Worm (Caenorhabditis elegans) whole organism, midembryonic: ENCODE measurements around the gene T23B12.6.

Experiments
- T22C8.4 ChIP-seq: fragments of 200-800 bp; sonication (Bioruptor generic); IDR thresholded peaks from 2 replicates; pipeline ENCODE4 v1.3.6; 2022; ENCODE audit warnings: missing genetic modification characterization, missing compliant biosample characterization
- cog-1 ChIP-seq: sonication (generic microtip); optimal IDR thresholded peaks from 2 replicates; lab custom pipeline; 2016; ENCODE audit warnings: missing genetic modification characterization, missing compliant biosample characterization
- flt-1 ChIP-seq: fragments of 200-800 bp; sonication (Bioruptor generic); IDR thresholded peaks from 2 replicates; pipeline ENCODE4 v1.3.6; 2022; ENCODE audit warnings: missing genetic modification characterization, missing compliant biosample characterization
- klf-2 ChIP-seq: fragments of 200-800 bp; sonication (Bioruptor generic); conservative IDR thresholded peaks from 2 replicates; pipeline ENCODE4 v1.3.6; 2022; ENCODE audit warnings: missing genetic modification reagents, missing genetic modification characterization, missing compliant biosample characterization
- med-1 ChIP-seq: sonication (generic microtip); optimal IDR thresholded peaks from 2 replicates; lab custom pipeline; 2017; ENCODE audit warnings: missing genetic modification characterization, mild to moderate bottlenecking, missing compliant biosample characterization, antibody characterized with exemption, missing genetic modification reagents; ENCODE audit not compliant: insufficient read depth
- ref-1 ChIP-seq: fragments of 200-800 bp; sonication (Bioruptor generic); conservative IDR thresholded peaks from 2 replicates; pipeline ENCODE4 v1.3.6; 2022; ENCODE audit warnings: missing genetic modification reagents, missing genetic modification characterization, missing compliant biosample characterization
- tab-1 ChIP-seq: fragments of 200-800 bp; sonication (Bioruptor generic); IDR thresholded peaks from 2 replicates; pipeline ENCODE4 v1.3.6; 2022; ENCODE audit warnings: missing genetic modification characterization, missing compliant biosample characterization
- ztf-23 ChIP-seq: fragments of 200-800 bp; sonication (Bioruptor generic); IDR thresholded peaks from 2 replicates; pipeline ENCODE4 v1.3.6; 2022; ENCODE audit warnings: missing genetic modification reagents, missing genetic modification characterization, missing compliant biosample characterization
- ztf-29 ChIP-seq: fragments of 200-800 bp; sonication (Bioruptor generic); IDR thresholded peaks from 2 replicates; pipeline ENCODE4 v1.3.6; 2022; ENCODE audit warnings: missing genetic modification reagents, missing genetic modification characterization, missing compliant biosample characterization

T23B12.6 gene

ce11 chrV:8460306-8460705 is at the start of gene T23B12.6:
TSS of gene T23B12.6 (minus strand) at chrV:8460419.
- TF ChIP-seq ztf-23 (GFP tag; lab: Robert Waterston, UW) (no peak), tab-1 (no peak), flt-1 (no peak), cog-1 (tag; lab: Kevin White, UChicago) (no peak), ztf-29 (no peak), ref-1 (GFP tag; lab: Robert Waterston, UW) (no peak), klf-2 (no peak)

ce11 chrV:8507324-8507723 is 47.1 kb upstream of the T23B12.6 start, which contains the start of gene ZK994.6:
TSS of gene ZK994.6 (minus strand) at chrV:8507424.
- TF ChIP-seq med-1 (GFP tag; lab: Kevin White, UChicago) (no peak), ref-1 (GFP tag; lab: Robert Waterston, UW) (no peak), cog-1 (tag; lab: Kevin White, UChicago) (no peak), klf-2 (no peak), T22C8.4 (GFP tag; lab: Robert Waterston, UW) (no peak), ztf-29 (no peak), ztf-23 (GFP tag; lab: Robert Waterston, UW) (no peak), tab-1 (no peak), flt-1 (no peak)

- TF ChIP-seq T22C8.4 (GFP tag; lab: Robert Waterston, UW) (peak; percentile 98), klf-2 (peak; percentile 100), ztf-23 (GFP tag; lab: Robert Waterston, UW) (peak; percentile 99), flt-1 (peak; percentile 99), cog-1 (tag; lab: Kevin White, UChicago) (peak; percentile 97), ref-1 (GFP tag; lab: Robert Waterston, UW) (peak; percentile 98), med-1 (GFP tag; lab: Kevin White, UChicago) (peak; percentile 93), tab-1 (peak; percentile 100), ztf-29 (peak; percentile 99)
Observed at ce11 chrV:8500348-8500747, 40.1 kb upstream of the T23B12.6 start.

- TF ChIP-seq med-1 (GFP tag; lab: Kevin White, UChicago), result no peak
- no peak for TF ChIP-seq tab-1
- TF ChIP-seq ref-1 (GFP tag; lab: Robert Waterston, UW), result no peak
- no peak for TF ChIP-seq klf-2
- no peak for TF ChIP-seq cog-1 (tag; lab: Kevin White, UChicago)
- no peak for TF ChIP-seq flt-1
- no peak for TF ChIP-seq ztf-23 (GFP tag; lab: Robert Waterston, UW)
- TF ChIP-seq ztf-29, result no peak
- no peak for TF ChIP-seq T22C8.4 (GFP tag; lab: Robert Waterston, UW)
Observed at ce11 chrV:8499407-8499806, 39.2 kb upstream of the T23B12.6 start.

ce11 chrV:8495965-8496364 is 35.7 kb upstream of the T23B12.6 start:
- TF ChIP-seq ztf-23 (GFP tag; lab: Robert Waterston, UW) (no peak), tab-1 (0 out of 2 replicates have a peak, but pooled peaks have one; percentile 8)

ce11 chrV:8495106-8495505 is 34.9 kb upstream of the T23B12.6 start:
- TF ChIP-seq ztf-23 (GFP tag; lab: Robert Waterston, UW) (no peak), ref-1 (GFP tag; lab: Robert Waterston, UW) (no peak), T22C8.4 (GFP tag; lab: Robert Waterston, UW) (no peak), cog-1 (tag; lab: Kevin White, UChicago) (no peak), med-1 (GFP tag; lab: Kevin White, UChicago) (no peak), klf-2 (no peak), ztf-29 (no peak), tab-1 (no peak), flt-1 (no peak)

ce11 chrV:8494260-8494939 is 34.2 kb upstream of the T23B12.6 start, which contains the start of gene pxn-1:
TSS of gene pxn-1 (plus strand) at chrV:8494889.
- TF ChIP-seq tab-1 (no peak), med-1 (GFP tag; lab: Kevin White, UChicago) (no peak), ref-1 (GFP tag; lab: Robert Waterston, UW) (no peak), T22C8.4 (GFP tag; lab: Robert Waterston, UW) (no peak)

ce11 chrV:8481274-8481673 is 21.1 kb upstream of the T23B12.6 start:
- TF ChIP-seq ztf-29 (no peak), flt-1 (no peak), klf-2 (no peak), cog-1 (tag; lab: Kevin White, UChicago) (no peak), ref-1 (GFP tag; lab: Robert Waterston, UW) (no peak), med-1 (GFP tag; lab: Kevin White, UChicago) (no peak), T22C8.4 (GFP tag; lab: Robert Waterston, UW) (no peak), tab-1 (no peak), ztf-23 (GFP tag; lab: Robert Waterston, UW) (no peak)

ce11 chrV:8470906-8471305 is 10.7 kb upstream of the T23B12.6 start, which contains the start of gene gplb-1:
TSS of gene gplb-1 (minus strand) at chrV:8471242.
- TF ChIP-seq ref-1 (GFP tag; lab: Robert Waterston, UW), result no peak
- no peak for TF ChIP-seq tab-1
- TF ChIP-seq med-1 (GFP tag; lab: Kevin White, UChicago), result no peak
- TF ChIP-seq ztf-23 (GFP tag; lab: Robert Waterston, UW), result no peak
- no peak for TF ChIP-seq flt-1
- no peak for TF ChIP-seq ztf-29
- no peak for TF ChIP-seq klf-2
- no peak for TF ChIP-seq T22C8.4 (GFP tag; lab: Robert Waterston, UW)
- TF ChIP-seq cog-1 (tag; lab: Kevin White, UChicago), result no peak

- TF ChIP-seq cog-1 (tag; lab: Kevin White, UChicago), result no peak
Observed at ce11 chrV:8468740-8469139, 8.5 kb upstream of the T23B12.6 start, which contains the start of gene phf-30. TSS of gene phf-30 (plus strand) at chrV:8469040.
